Fruit fly (Drosophila melanogaster) whole organism, adult: ENCODE results near the gene CG32365.

Experiments used
- CG12768 ChIP-seq: fragments of 200-800 bp; sonication (Bioruptor generic); optimal IDR thresholded peaks from 2 replicates; lab custom pipeline; 2017; ENCODE audit warnings: missing biosample characterization, missing genetic modification characterization, mild to moderate bottlenecking, moderate library complexity, missing genetic modification reagents
- CG14711 ChIP-seq: fragments of 200-800 bp; sonication (Bioruptor generic); optimal IDR thresholded peaks from 2 replicates; lab custom pipeline; 2018; ENCODE audit warnings: missing biosample characterization, mild to moderate bottlenecking, missing genetic modification characterization, moderate library complexity
- CG1620 ChIP-seq: fragments of 200-800 bp; sonication (Bioruptor generic); optimal IDR thresholded peaks from 2 replicates; lab custom pipeline; 2016; ENCODE audit warnings: missing biosample characterization, missing genetic modification characterization
- CG33017 ChIP-seq: fragments of 200-800 bp; sonication (Bioruptor generic); optimal IDR thresholded peaks from 2 replicates; lab custom pipeline; 2018; ENCODE audit warnings: missing biosample characterization, mild to moderate bottlenecking, missing genetic modification characterization, moderate library complexity
- Clk ChIP-seq: fragments of 200-800 bp; sonication (Bioruptor generic); optimal IDR thresholded peaks from 2 replicates; lab custom pipeline; 2017; ENCODE audit warnings: missing biosample characterization, missing genetic modification characterization
- Crg-1 ChIP-seq: fragments of 200-800 bp; sonication (Bioruptor generic); optimal IDR thresholded peaks from 2 replicates; lab custom pipeline; 2016; ENCODE audit warnings: missing biosample characterization, missing genetic modification characterization
- Hr96 ChIP-seq: fragments of 200-800 bp; sonication (Bioruptor generic); optimal IDR thresholded peaks from 2 replicates; lab custom pipeline; 2016; ENCODE audit warnings: missing biosample characterization, missing genetic modification characterization
- Mnt ChIP-seq: fragments of 200-800 bp; sonication (Bioruptor generic); optimal IDR thresholded peaks from 2 replicates; lab custom pipeline; 2016; ENCODE audit warnings: missing biosample characterization, mild to moderate bottlenecking, missing genetic modification characterization
- bab1 ChIP-seq: fragments of 200-800 bp; sonication (Bioruptor generic); optimal IDR thresholded peaks from 3 replicates; lab custom pipeline; 2019; ENCODE audit warnings: missing biosample characterization, mild to moderate bottlenecking, missing genetic modification characterization, moderate library complexity
- cnc ChIP-seq, 2 experiments: fragments of >200 bp; optimal IDR thresholded peaks; 2 replicates each; lab custom pipeline; 2017
- kay ChIP-seq: fragments of 200-800 bp; sonication (Bioruptor generic); peaks from one replicate; lab custom pipeline; 2016; ENCODE audit warnings: missing biosample characterization, missing genetic modification characterization, borderline replicate concordance
- pad ChIP-seq: fragments of 200-800 bp; sonication (Bioruptor generic); optimal IDR thresholded peaks from 3 replicates; lab custom pipeline; 2017; ENCODE audit warnings: missing biosample characterization, missing genetic modification characterization, mild to moderate bottlenecking, moderate library complexity, missing genetic modification reagents
- tj ChIP-seq: fragments of 200-800 bp; sonication (Bioruptor generic); optimal IDR thresholded peaks from 3 replicates; lab custom pipeline; 2017; ENCODE audit warnings: missing biosample characterization, mild to moderate bottlenecking, missing genetic modification characterization, moderate library complexity

DNA sequence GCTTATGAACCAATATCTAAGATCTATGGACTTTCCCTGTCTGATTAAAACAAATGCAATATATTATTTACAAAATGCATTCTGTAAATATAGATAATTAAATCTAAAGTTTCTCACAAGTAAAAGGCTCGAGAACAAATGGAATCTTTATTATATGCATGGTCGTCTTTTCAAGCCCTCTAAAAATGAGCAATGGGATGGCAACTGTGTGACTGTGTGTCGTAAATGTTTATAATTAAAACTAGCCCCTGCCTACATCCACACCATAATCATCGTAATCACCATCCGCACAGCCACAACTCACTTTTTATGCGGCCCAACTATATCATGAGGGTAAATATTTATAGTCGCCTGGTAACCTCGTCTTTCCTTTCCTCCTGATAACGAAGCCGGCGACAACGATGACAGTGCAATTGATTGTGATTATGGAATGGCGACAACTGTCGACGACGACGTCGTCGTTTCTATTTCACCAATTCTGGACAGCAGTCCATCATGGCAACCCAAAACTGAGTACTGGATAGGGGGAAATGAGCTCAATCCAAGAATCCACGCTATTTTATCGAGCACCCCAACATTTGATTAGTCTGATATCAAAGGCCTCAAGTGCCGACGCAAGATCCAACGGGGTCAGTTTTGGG lies 3.0 kb upstream of the CG32365 start:
- TF ChIP-seq Hr96 (no peak), tj (GFP tag; lab: Kevin White, UChicago) (no peak), kay (GFP tag; lab: Kevin White, UChicago) (peak; percentile 60), Crg-1 (no peak), cnc (optimal IDR thresholded peaks at IDR 0.05; lab: Kevin White, UChicago) (peak; percentile 83 to 93), CG33017 (tag; lab: Kevin White, UChicago) (no peak), CG1620 (no peak), bab1 (GFP tag; lab: Kevin White, UChicago) (no peak), CG12768 (no peak), Clk (no peak), CG14711 (tag; lab: Kevin White, UChicago) (no peak), pad (GFP tag; lab: Kevin White, UChicago) (no peak), Mnt (no peak)
